Fruit fly (Drosophila melanogaster): ENCODE data around the gene CG9205.

DNA sequence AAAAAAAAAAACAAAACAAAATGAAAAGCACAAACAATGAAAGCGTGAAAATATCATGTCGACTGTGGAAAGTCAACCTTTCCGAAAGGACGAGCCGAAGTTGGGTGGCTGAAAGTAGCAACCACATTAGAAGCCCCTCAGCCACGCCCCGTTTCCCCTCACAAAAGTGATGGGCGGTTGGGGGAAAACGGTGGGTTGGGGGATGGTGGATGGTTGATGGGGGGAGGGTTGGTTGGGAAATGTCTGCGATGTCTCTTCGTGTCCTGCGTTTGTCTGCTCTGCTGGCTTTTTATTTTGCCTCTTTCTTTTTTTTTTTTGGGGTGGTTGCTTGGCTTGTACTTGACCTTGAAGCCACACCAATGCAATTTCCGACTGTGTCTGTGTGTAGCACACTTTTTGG lies 28.0 kb downstream of the CG9205 start:
- TF ChIP-seq lola (GFP tag; optimal IDR thresholded peaks at IDR 0.05) (no peak), sv (GFP tag; optimal IDR thresholded peaks at IDR 0.05) (no peak), h (GFP tag; optimal IDR thresholded peaks at IDR 0.05) (no peak), brk (GFP tag; optimal IDR thresholded peaks at IDR 0.05) (no peak), psq (GFP tag; optimal IDR thresholded peaks at IDR 0.05) (no peak)

Measured in whole organism, wandering third instar larva.